Worm (Caenorhabditis elegans) whole organism, L3 larva: ENCODE results near the gene arf-6.

Source experiments
- egl-27 ChIP-seq: sonication (generic microtip); optimal IDR thresholded peaks from 4 replicates; lab custom pipeline; 2017; ENCODE audit warnings: missing biosample characterization, missing genetic modification reagents, missing genetic modification characterization
- elt-2 ChIP-seq: sonication (generic microtip); optimal IDR thresholded peaks from 2 replicates; lab custom pipeline; 2016; ENCODE audit warnings: missing genetic modification reagents, mild to moderate bottlenecking, missing genetic modification characterization, missing compliant biosample characterization
- eor-1 ChIP-seq, 2 experiments: fragments of 150-350 bp; optimal IDR thresholded peaks; 2 replicates each; lab custom pipeline; 2014 to 2018; ENCODE audit warnings: missing biosample characterization in 2 of 2, missing genetic modification characterization in 2 of 2
- hmg-11 ChIP-seq: sonication (generic microtip); optimal IDR thresholded peaks from 2 replicates; lab custom pipeline; 2016; ENCODE audit warnings: missing genetic modification characterization, missing compliant biosample characterization
- mml-1 ChIP-seq: fragments of 150-350 bp; sonication (generic microtip); optimal IDR thresholded peaks from 3 replicates; lab custom pipeline; 2014; ENCODE audit warnings: missing biosample characterization, missing genetic modification characterization
- nhr-28 ChIP-seq: fragments of 150-350 bp; optimal IDR thresholded peaks from 2 replicates; lab custom pipeline; 2014; ENCODE audit warnings: missing biosample characterization, missing genetic modification characterization
- nhr-76 ChIP-seq: fragments of 150-350 bp; sonication (generic microtip); optimal IDR thresholded peaks from 5 replicates; lab custom pipeline; 2014; ENCODE audit warnings: missing biosample characterization, missing genetic modification characterization
- pha-4 ChIP-seq: fragments of 150-350 bp; optimal IDR thresholded peaks from 2 replicates; lab custom pipeline; 2014; ENCODE audit warnings: missing biosample characterization, missing genetic modification reagents, missing genetic modification characterization
- skn-1 ChIP-seq: fragments of 150-350 bp; optimal IDR thresholded peaks from 2 replicates; lab custom pipeline; 2014; ENCODE audit warnings: missing biosample characterization, missing genetic modification characterization
- unc-39 ChIP-seq: sonication (generic microtip); optimal IDR thresholded peaks from 4 replicates; lab custom pipeline; 2017; ENCODE audit warnings: missing biosample characterization, missing genetic modification characterization
- ztf-11 ChIP-seq: fragments of 150-350 bp; optimal IDR thresholded peaks from 2 replicates; lab custom pipeline; 2014; ENCODE audit warnings: missing biosample characterization, missing genetic modification characterization
- ztf-4 ChIP-seq: fragments of 150-350 bp; optimal IDR thresholded peaks from 2 replicates; lab custom pipeline; 2014; ENCODE audit warnings: missing biosample characterization, missing genetic modification characterization

DNA sequence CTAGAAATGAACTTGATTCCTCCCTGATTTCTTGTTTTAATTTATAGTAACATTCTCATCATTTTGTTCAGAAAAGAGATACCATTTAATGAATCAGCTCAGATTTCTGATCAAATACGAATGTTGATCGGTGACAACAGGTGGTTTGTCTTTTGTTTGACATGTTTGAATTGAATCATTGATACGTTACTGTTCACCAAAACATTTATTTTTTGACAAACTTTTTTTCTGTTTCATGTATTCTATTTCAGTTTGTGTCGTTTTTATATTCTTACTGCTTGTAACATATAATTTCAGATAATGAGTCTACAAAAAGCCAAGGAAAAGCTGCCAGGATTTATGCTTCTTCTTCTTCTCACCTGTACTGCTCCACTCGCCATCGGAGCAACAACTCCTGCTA is 22.8 kb upstream of the arf-6 start, which contains the start of gene nep-24:
- TF ChIP-seq nhr-76: no peak
- no peak for TF ChIP-seq egl-27 (tag; lab: Kevin White, UChicago)
- no peak for TF ChIP-seq unc-39 (tag; lab: Kevin White, UChicago)
- no peak for TF ChIP-seq skn-1 (tag; lab: Kevin White, UChicago)
- no peak for TF ChIP-seq nhr-28
- no peak for TF ChIP-seq hmg-11 (tag; lab: Kevin White, UChicago)
- no peak for TF ChIP-seq mml-1 (tag; lab: Kevin White, UChicago)
- TF ChIP-seq ztf-11 (tag; lab: Kevin White, UChicago): no peak
- TF ChIP-seq eor-1 (tag; optimal IDR thresholded peaks at IDR 0.05; lab: Kevin White, UChicago): no peak
- no peak for TF ChIP-seq ztf-4 (tag; lab: Kevin White, UChicago)
- TF ChIP-seq pha-4 (tag; lab: Kevin White, UChicago): no peak
- no peak for TF ChIP-seq elt-2
